Worm (Caenorhabditis elegans) whole organism, L1 larva: ENCODE results near the gene swd-2.1.
A peak's percentile ranks its signal among the peaks of the same experiment; 100 is the strongest.

Experiments
- C34B4.2 ChIP-seq: sonication (generic microtip); optimal IDR thresholded peaks from 2 replicates; lab custom pipeline; 2017; ENCODE audit warnings: mild to moderate bottlenecking, missing genetic modification characterization, missing compliant biosample characterization
- Y116A8C.19 ChIP-seq: sonication (generic microtip); optimal IDR thresholded peaks from 2 replicates; lab custom pipeline; 2016; ENCODE audit warnings: missing compliant biosample characterization, missing genetic modification characterization, borderline replicate concordance
- aha-1 ChIP-seq: fragments of 150-350 bp; optimal IDR thresholded peaks from 2 replicates; lab custom pipeline; 2014; ENCODE audit warnings: missing biosample characterization, missing genetic modification characterization
- efl-1 ChIP-seq, 4 experiments: fragments of 150-350 bp; optimal IDR thresholded peaks in 3 of 4; peaks in 1 of 4; 1 replicate in 1 of 4; 2 replicates in 3 of 4; lab custom pipeline; 2014; ENCODE audit warnings: missing biosample characterization in 2 of 4, missing genetic modification characterization in 2 of 4, missing genetic modification reagents in 2 of 4
- elt-3 ChIP-seq, 6 experiments: fragments of 150-350 bp in 1 of 6; sonication (generic microtip); optimal IDR thresholded peaks; 2 replicates each; lab custom pipeline; 2017 to 2018; ENCODE audit warnings: missing biosample characterization in 6 of 6, missing genetic modification characterization in 6 of 6, inconsistent platforms in 1 of 6
- fkh-4 ChIP-seq: sonication (generic microtip); optimal IDR thresholded peaks from 2 replicates; lab custom pipeline; 2016; ENCODE audit warnings: missing compliant biosample characterization, missing genetic modification characterization, borderline replicate concordance
- grh-1 ChIP-seq: fragments of 200-800 bp; sonication (Bioruptor generic); IDR thresholded peaks from 2 replicates; pipeline ENCODE4 v1.3.6; 2022; ENCODE audit warnings: missing genetic modification reagents, missing genetic modification characterization, missing compliant biosample characterization
- hlh-4 ChIP-seq: sonication (generic microtip); optimal IDR thresholded peaks from 2 replicates; lab custom pipeline; 2016; ENCODE audit warnings: mild to moderate bottlenecking, missing genetic modification characterization, missing compliant biosample characterization
- mab-9 ChIP-seq: fragments of 200-800 bp; sonication (Bioruptor generic); IDR thresholded peaks from 2 replicates; pipeline ENCODE4 v1.3.6; 2022; ENCODE audit warnings: missing genetic modification reagents, missing genetic modification characterization, missing compliant biosample characterization
- mef-2 ChIP-seq: fragments of 150-350 bp; optimal IDR thresholded peaks from 2 replicates; lab custom pipeline; 2014; ENCODE audit warnings: missing biosample characterization, missing genetic modification characterization
- nhr-12 ChIP-seq: sonication (generic microtip); optimal IDR thresholded peaks from 2 replicates; lab custom pipeline; 2017; ENCODE audit warnings: missing biosample characterization, missing genetic modification characterization
- nhr-28 ChIP-seq: fragments of 150-350 bp; optimal IDR thresholded peaks from 2 replicates; lab custom pipeline; 2014; ENCODE audit warnings: missing biosample characterization, missing genetic modification characterization
- pax-3 ChIP-seq: fragments of 200-800 bp; sonication (Bioruptor generic); optimal IDR thresholded peaks from 2 replicates; lab custom pipeline; 2018; ENCODE audit warnings: mild to moderate bottlenecking, missing genetic modification characterization, moderate library complexity, missing compliant biosample characterization
- sptf-1 ChIP-seq: fragments of 150-350 bp; optimal IDR thresholded peaks from 2 replicates; lab custom pipeline; 2014; ENCODE audit warnings: missing biosample characterization, missing genetic modification characterization
- ztf-11 ChIP-seq, 2 experiments: sonication (generic microtip); optimal IDR thresholded peaks; 2 replicates each; lab custom pipeline; 2016 to 2017; ENCODE audit warnings: missing genetic modification characterization in 2 of 2, missing biosample characterization in 1 of 2, missing compliant biosample characterization in 1 of 2
- ztf-4 ChIP-seq: fragments of 150-350 bp; optimal IDR thresholded peaks from 2 replicates; lab custom pipeline; 2014; ENCODE audit warnings: missing biosample characterization, missing genetic modification characterization

The swd-2.1 gene

DNA sequence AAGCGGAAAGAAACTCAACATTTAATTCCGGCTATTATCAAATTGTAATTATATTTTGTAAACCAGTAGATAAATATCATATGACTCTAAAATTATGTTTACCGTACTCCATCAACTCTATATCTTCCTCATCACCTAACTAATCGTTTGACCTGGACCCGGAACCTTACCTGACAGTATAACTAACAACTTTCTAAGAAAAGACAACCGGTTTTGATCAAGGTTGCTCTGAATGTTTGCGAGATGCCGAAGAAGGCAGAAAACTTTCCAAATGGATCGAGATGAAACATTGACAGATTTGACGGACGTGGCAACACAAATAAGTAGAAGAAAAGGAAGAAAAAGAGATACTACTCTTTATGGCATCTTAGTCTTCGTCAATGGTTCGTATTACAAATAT lies 48.8 kb downstream of the swd-2.1 start (continued):
- no peak for TF ChIP-seq ztf-4 (tag; lab: Kevin White, UChicago)
- no peak for TF ChIP-seq pax-3 (tag; lab: Kevin White, UChicago)
- TF ChIP-seq mab-9 (GFP tag; lab: Robert Waterston, UW): no peak
- no peak for TF ChIP-seq nhr-12 (tag; lab: Kevin White, UChicago)
- TF ChIP-seq Y116A8C.19 (tag; lab: Kevin White, UChicago): no peak
- no peak for TF ChIP-seq C34B4.2 (tag; lab: Kevin White, UChicago)
- no peak for TF ChIP-seq fkh-4 (tag; lab: Kevin White, UChicago)
- no peak for TF ChIP-seq aha-1 (tag; lab: Kevin White, UChicago)
- TF ChIP-seq sptf-1 (tag; lab: Kevin White, UChicago): no peak
- TF ChIP-seq efl-1 (optimal IDR thresholded peaks at IDR 0.05; lab: Kevin White, UChicago): no peak
- peak in 1 of 2 experiments; percentile 55 for TF ChIP-seq efl-1 (GFP tag; optimal IDR thresholded peaks at IDR 0.05 in 1 of 2; lab: Kevin White, UChicago)
- TF ChIP-seq elt-3 (tag; optimal IDR thresholded peaks at IDR 0.05; lab: Kevin White, UChicago): no peak
- peak; percentile 82 for TF ChIP-seq grh-1 (GFP tag; lab: Robert Waterston, UW)
- no peak for TF ChIP-seq hlh-4 (tag; lab: Kevin White, UChicago)
- TF ChIP-seq mef-2: no peak
- TF ChIP-seq nhr-28: no peak
- TF ChIP-seq ztf-11 (tag; optimal IDR thresholded peaks at IDR 0.05; lab: Kevin White, UChicago): no peak
